Worm (Caenorhabditis elegans): ENCODE measurements around the gene H35N09.2.

DNA sequence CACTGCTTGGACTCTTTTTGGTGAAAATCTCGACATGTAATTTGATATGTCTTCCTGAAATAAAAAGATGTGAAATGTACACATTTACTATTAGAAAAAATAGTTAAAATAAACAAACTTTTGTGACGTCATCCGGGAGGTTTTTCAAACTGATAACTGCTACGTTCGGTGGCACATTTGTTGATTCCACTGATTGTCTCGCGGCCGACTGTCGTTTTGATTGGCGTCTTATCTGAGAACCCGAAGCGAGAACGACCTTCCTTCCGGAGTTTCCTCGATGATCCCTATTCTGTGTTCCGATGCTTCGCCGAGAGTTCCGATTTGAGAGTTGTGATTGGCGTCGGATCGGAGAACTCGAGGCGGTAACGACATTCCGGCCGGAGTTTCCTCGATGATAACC lies 698 bp downstream of the H35N09.2 start:
- TF ChIP-seq nhr-23 (tag; optimal IDR thresholded peaks at IDR 0.05), result no peak
- TF ChIP-seq mdl-1 (tag; optimal IDR thresholded peaks at IDR 0.05), result no peak
- no peak for TF ChIP-seq snpc-4 (tag; optimal IDR thresholded peaks at IDR 0.05)
- no peak for TF ChIP-seq nhr-25 (tag; optimal IDR thresholded peaks at IDR 0.05)
- no peak for TF ChIP-seq ceh-82 (tag; optimal IDR thresholded peaks at IDR 0.05)
- TF ChIP-seq unc-62 (GFP tag; optimal IDR thresholded peaks at IDR 0.05), result no peak
- TF ChIP-seq lsy-2 (tag; optimal IDR thresholded peaks at IDR 0.05), result no peak
- no peak for TF ChIP-seq nhr-237 (tag; optimal IDR thresholded peaks at IDR 0.05)
- no peak for TF ChIP-seq gmeb-1 (tag; optimal IDR thresholded peaks at IDR 0.05)
- TF ChIP-seq nhr-11 (tag; optimal IDR thresholded peaks at IDR 0.05), result no peak
- peak; percentile 45 for TF ChIP-seq fos-1 (tag; optimal IDR thresholded peaks at IDR 0.05)
- no peak for TF ChIP-seq ceh-16 (tag; optimal IDR thresholded peaks at IDR 0.05)
- no peak for TF ChIP-seq Y55F3AM.14 (GFP tag; optimal IDR thresholded peaks at IDR 0.05)
